Worm (Caenorhabditis elegans) whole organism, L1 larva: ENCODE results near the gene B0252.8.

ENCODE experiments used
- aly-2 ChIP-seq: fragments of 150-350 bp; optimal IDR thresholded peaks from 2 replicates; lab custom pipeline; 2014; ENCODE audit warnings: missing biosample characterization, missing genetic modification characterization
- ceh-8 ChIP-seq: fragments of 200-800 bp; sonication (Bioruptor generic); optimal IDR thresholded peaks from 2 replicates; lab custom pipeline; 2018; ENCODE audit warnings: mild to moderate bottlenecking, missing genetic modification characterization, moderate library complexity, missing compliant biosample characterization
- ceh-90 ChIP-seq: sonication (generic microtip); optimal IDR thresholded peaks from 2 replicates; lab custom pipeline; 2016; ENCODE audit warnings: missing genetic modification characterization, missing compliant biosample characterization
- dpl-1 ChIP-seq, 3 experiments: fragments of 150-350 bp in 2 of 3; sonication (generic microtip) in 1 of 3; optimal IDR thresholded peaks; 2 replicates each; lab custom pipeline; 2014 to 2017; ENCODE audit warnings: missing biosample characterization in 3 of 3, missing genetic modification characterization in 3 of 3, missing genetic modification reagents in 3 of 3
- dsc-1 ChIP-seq: sonication (generic microtip); optimal IDR thresholded peaks from 2 replicates; lab custom pipeline; 2016; ENCODE audit warnings: mild to moderate bottlenecking, missing genetic modification characterization, missing compliant biosample characterization
- efl-1 ChIP-seq, 4 experiments: fragments of 150-350 bp; optimal IDR thresholded peaks in 3 of 4; peaks in 1 of 4; 1 replicate in 1 of 4; 2 replicates in 3 of 4; lab custom pipeline; 2014; ENCODE audit warnings: missing biosample characterization in 2 of 4, missing genetic modification characterization in 2 of 4, missing genetic modification reagents in 2 of 4
- fkh-10 ChIP-seq: sonication (generic microtip); optimal IDR thresholded peaks from 2 replicates; lab custom pipeline; 2017; ENCODE audit warnings: missing biosample characterization, missing genetic modification reagents, missing genetic modification characterization
- fos-1 ChIP-seq: fragments of 150-350 bp; optimal IDR thresholded peaks from 2 replicates; lab custom pipeline; 2014; ENCODE audit warnings: missing biosample characterization, missing genetic modification characterization
- hlh-4 ChIP-seq: sonication (generic microtip); optimal IDR thresholded peaks from 2 replicates; lab custom pipeline; 2016; ENCODE audit warnings: mild to moderate bottlenecking, missing genetic modification characterization, missing compliant biosample characterization
- hpl-2 ChIP-seq: fragments of 150-350 bp; optimal IDR thresholded peaks from 2 replicates; lab custom pipeline; 2014; ENCODE audit warnings: missing biosample characterization, missing genetic modification reagents, missing genetic modification characterization
- isw-1 ChIP-seq: fragments of 200-800 bp; sonication (Bioruptor generic); IDR thresholded peaks from 2 replicates; pipeline ENCODE4 v1.3.6; 2022; ENCODE audit warnings: missing genetic modification characterization, missing compliant biosample characterization
- lin-13 ChIP-seq: fragments of 150-350 bp; optimal IDR thresholded peaks from 2 replicates; lab custom pipeline; 2014; ENCODE audit warnings: missing biosample characterization, missing genetic modification reagents, missing genetic modification characterization
- lin-39 ChIP-seq: fragments of 150-350 bp; optimal IDR thresholded peaks from 2 replicates; lab custom pipeline; 2014; ENCODE audit warnings: missing biosample characterization, missing genetic modification reagents, missing genetic modification characterization
- lsy-2 ChIP-seq, 2 experiments: fragments of 150-350 bp; optimal IDR thresholded peaks; 2 replicates each; lab custom pipeline; 2014; ENCODE audit warnings: missing biosample characterization in 2 of 2, missing genetic modification characterization in 2 of 2
- mdl-1 ChIP-seq, 2 experiments: fragments of 150-350 bp; optimal IDR thresholded peaks; 2 replicates each; lab custom pipeline; 2014 to 2017; ENCODE audit warnings: missing biosample characterization in 2 of 2, missing genetic modification characterization in 2 of 2, inconsistent platforms in 1 of 2
- nhr-11 ChIP-seq: fragments of 150-350 bp; optimal IDR thresholded peaks from 2 replicates; lab custom pipeline; 2014; ENCODE audit warnings: missing biosample characterization, missing genetic modification characterization
- nhr-237 ChIP-seq: fragments of 150-350 bp; optimal IDR thresholded peaks from 2 replicates; lab custom pipeline; 2014; ENCODE audit warnings: missing biosample characterization, missing genetic modification characterization
- nhr-47 ChIP-seq: sonication (generic microtip); optimal IDR thresholded peaks from 2 replicates; lab custom pipeline; 2016; ENCODE audit warnings: mild to moderate bottlenecking, missing genetic modification characterization, moderate library complexity, missing compliant biosample characterization
- nhr-84 ChIP-seq: sonication (generic microtip); optimal IDR thresholded peaks from 2 replicates; lab custom pipeline; 2017; ENCODE audit warnings: missing biosample characterization, missing genetic modification characterization
- nhr-90 ChIP-seq: sonication (generic microtip); optimal IDR thresholded peaks from 2 replicates; lab custom pipeline; 2016; ENCODE audit warnings: mild to moderate bottlenecking, missing genetic modification characterization, missing compliant biosample characterization; ENCODE audit not compliant: poor library complexity
- rnt-1 ChIP-seq: sonication (generic microtip); optimal IDR thresholded peaks from 2 replicates; lab custom pipeline; 2016; ENCODE audit warnings: mild to moderate bottlenecking, missing genetic modification characterization, moderate library complexity, missing compliant biosample characterization
- skn-1 ChIP-seq: fragments of 150-350 bp; optimal IDR thresholded peaks from 2 replicates; lab custom pipeline; 2014; ENCODE audit warnings: missing biosample characterization, missing genetic modification characterization
- snu-23 ChIP-seq: sonication (generic microtip); optimal IDR thresholded peaks from 2 replicates; lab custom pipeline; 2016; ENCODE audit warnings: missing genetic modification characterization, missing compliant biosample characterization
- sox-4 ChIP-seq: sonication (generic microtip); optimal IDR thresholded peaks from 2 replicates; lab custom pipeline; 2016; ENCODE audit warnings: missing genetic modification characterization, missing compliant biosample characterization
- unc-62 ChIP-seq: fragments of 150-350 bp; optimal IDR thresholded peaks from 2 replicates; lab custom pipeline; 2014; ENCODE audit warnings: missing biosample characterization, missing genetic modification reagents, missing genetic modification characterization
- vab-15 ChIP-seq: sonication (generic microtip); optimal IDR thresholded peaks from 2 replicates; lab custom pipeline; 2017; ENCODE audit warnings: missing genotype, mild to moderate bottlenecking, missing genetic modification characterization, missing compliant biosample characterization
- zip-4 ChIP-seq: fragments of 200-800 bp; sonication (Bioruptor generic); optimal IDR thresholded peaks from 2 replicates; lab custom pipeline; 2018; ENCODE audit warnings: mild to moderate bottlenecking, missing genetic modification characterization, moderate library complexity, missing compliant biosample characterization
- ztf-4 ChIP-seq: fragments of 150-350 bp; optimal IDR thresholded peaks from 2 replicates; lab custom pipeline; 2014; ENCODE audit warnings: missing biosample characterization, missing genetic modification characterization

Gene B0252.8

DNA sequence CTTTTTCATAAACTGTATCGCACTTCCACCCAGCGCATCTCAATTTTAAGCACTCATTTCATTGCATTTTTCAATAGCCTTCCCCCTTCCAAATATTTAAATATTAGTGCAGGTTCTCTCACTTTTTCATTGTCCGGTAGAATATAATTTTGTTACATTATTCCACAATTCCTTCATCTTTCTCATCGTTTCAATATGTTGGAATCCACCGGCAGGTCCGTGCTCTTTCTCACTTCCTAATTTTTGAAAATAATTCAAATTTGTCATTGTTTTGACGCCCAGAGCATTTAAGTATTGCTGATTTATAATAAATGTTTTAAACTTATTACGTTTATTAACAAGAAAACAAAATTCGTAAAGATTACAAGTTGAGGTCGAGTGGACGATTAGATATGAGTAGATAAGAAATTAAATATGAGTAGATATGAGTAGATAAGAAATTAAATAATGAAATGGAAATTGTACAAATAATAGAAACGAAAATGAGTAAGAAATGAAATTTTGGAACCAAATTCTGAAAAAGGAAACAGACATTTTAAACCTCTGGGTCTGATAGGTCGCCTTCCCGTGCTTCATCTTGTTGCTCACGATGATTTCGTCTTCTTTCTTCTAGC is 39.2 kb downstream of the B0252.8 start:
- TF ChIP-seq ztf-4 (peak; percentile 10), lin-39 (tag; lab: Kevin White, UChicago) (no peak), fkh-10 (no peak), aly-2 (tag; lab: Kevin White, UChicago) (peak; percentile 7)

DNA sequence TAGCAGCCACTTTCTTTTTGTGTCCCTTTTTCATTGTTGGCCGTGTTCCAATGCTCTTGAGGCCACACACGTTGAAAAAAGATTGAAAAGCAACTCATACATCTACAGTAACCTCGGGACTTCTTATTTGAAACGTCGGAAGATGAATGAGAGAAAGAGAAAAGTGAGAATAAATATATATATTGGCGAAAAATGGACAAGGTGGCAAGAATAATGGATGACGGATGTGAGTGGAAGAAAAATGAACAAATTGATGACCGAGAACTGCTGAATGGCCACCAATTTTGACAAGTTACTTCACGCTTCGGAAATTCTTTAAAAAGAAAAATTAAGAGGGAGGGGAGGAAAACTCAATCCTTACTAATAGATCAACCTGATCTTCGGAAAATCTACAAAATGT is 42.2 kb downstream of the B0252.8 start:
- no peak for TF ChIP-seq snu-23 (GFP tag; lab: Kevin White, UChicago)
- TF ChIP-seq lsy-2 (tag; optimal IDR thresholded peaks at IDR 0.05; lab: Kevin White, UChicago) = no peak
- no peak for TF ChIP-seq fkh-10
- TF ChIP-seq nhr-84 (tag; lab: Kevin White, UChicago) = no peak
- no peak for TF ChIP-seq fos-1 (tag; lab: Kevin White, UChicago)
- TF ChIP-seq nhr-47 (tag; lab: Kevin White, UChicago) = no peak
- no peak for TF ChIP-seq dpl-1 (GFP tag; optimal IDR thresholded peaks at IDR 0.05; lab: Kevin White, UChicago)
- TF ChIP-seq nhr-90 (tag; lab: Kevin White, UChicago) = no peak
- no peak for TF ChIP-seq nhr-11 (tag; lab: Kevin White, UChicago)
- no peak for TF ChIP-seq nhr-237 (tag; lab: Kevin White, UChicago)
- no peak for TF ChIP-seq lin-13
- TF ChIP-seq rnt-1 (tag; lab: Kevin White, UChicago) = no peak
- TF ChIP-seq dsc-1 = no peak
- TF ChIP-seq mdl-1 (tag; optimal IDR thresholded peaks at IDR 0.05; lab: Kevin White, UChicago) = no peak

DNA sequence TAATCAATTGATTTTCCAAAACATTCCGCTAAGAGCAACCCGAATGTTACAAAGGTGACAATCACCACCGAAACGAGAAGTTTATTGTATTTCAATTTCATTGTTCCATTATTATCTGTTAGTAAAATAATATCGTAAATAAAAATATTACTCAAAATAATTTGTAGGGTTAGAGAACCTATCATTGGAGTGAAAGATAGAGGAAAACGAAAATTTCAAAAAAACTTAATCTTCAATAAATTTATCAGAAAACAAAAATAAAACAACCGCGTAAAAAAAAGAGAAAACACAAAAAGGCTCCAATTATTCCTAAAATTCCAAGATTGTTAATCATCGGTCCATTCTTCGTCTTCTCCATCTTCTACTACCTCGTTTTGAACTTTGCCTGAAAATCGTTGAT is 49.6 kb downstream of the B0252.8 start, which contains the start of gene tra-2:
tra-2 (minus strand) TSS at position 101 of the 400 bp plus-strand sequence.
- TF ChIP-seq ceh-8 (GFP tag; lab: Kevin White, UChicago) = no peak
- TF ChIP-seq dpl-1 (GFP tag; optimal IDR thresholded peaks at IDR 0.05; lab: Kevin White, UChicago) = no peak
- TF ChIP-seq hlh-4 (tag; lab: Kevin White, UChicago) = no peak
- no peak for TF ChIP-seq isw-1 (GFP tag; lab: Robert Waterston, UW)
- no peak for TF ChIP-seq zip-4 (GFP tag; lab: Kevin White, UChicago)
- TF ChIP-seq sox-4 (tag; lab: Kevin White, UChicago) = no peak
- no peak for TF ChIP-seq rnt-1 (tag; lab: Kevin White, UChicago)
- TF ChIP-seq unc-62 = no peak
- no peak for TF ChIP-seq ztf-4
- no peak for TF ChIP-seq skn-1 (tag; lab: Kevin White, UChicago)
- TF ChIP-seq nhr-47 (tag; lab: Kevin White, UChicago) = no peak
- TF ChIP-seq ceh-90 = no peak
- TF ChIP-seq nhr-237 (tag; lab: Kevin White, UChicago) = no peak
- no peak for TF ChIP-seq vab-15
- no peak for TF ChIP-seq lin-39 (tag; lab: Kevin White, UChicago)
- TF ChIP-seq dsc-1 = no peak
- TF ChIP-seq efl-1 (optimal IDR thresholded peaks at IDR 0.05; lab: Kevin White, UChicago) = no peak
- TF ChIP-seq efl-1 (GFP tag; optimal IDR thresholded peaks at IDR 0.05 in 1 of 2; lab: Kevin White, UChicago) = no peak
- no peak for TF ChIP-seq hpl-2 (GFP tag; lab: Kevin White, UChicago)
